Worm (Caenorhabditis elegans) whole organism, late embryonic: ENCODE measurements around the gene glrx-22.

Source experiments
- C08G9.2 ChIP-seq: sonication (generic microtip); optimal IDR thresholded peaks from 2 replicates; lab custom pipeline; 2016; ENCODE audit warnings: mild to moderate bottlenecking, missing genetic modification characterization, moderate library complexity, missing compliant biosample characterization
- T23F11.4 ChIP-seq: fragments of 200-800 bp; sonication (Bioruptor generic); optimal IDR thresholded peaks from 2 replicates; lab custom pipeline; 2018; ENCODE audit warnings: mild to moderate bottlenecking, missing genetic modification characterization, missing compliant biosample characterization
- ama-1 ChIP-seq: fragments of 150-350 bp; optimal IDR thresholded peaks from 2 replicates; lab custom pipeline; 2014
- ceh-19 ChIP-seq: fragments of 200-800 bp; sonication (Bioruptor generic); optimal IDR thresholded peaks from 2 replicates; lab custom pipeline; 2018; ENCODE audit warnings: mild to moderate bottlenecking, missing genetic modification characterization, missing compliant biosample characterization
- ceh-30 ChIP-seq: fragments of 150-350 bp; optimal IDR thresholded peaks from 2 replicates; lab custom pipeline; 2014; ENCODE audit warnings: missing biosample characterization, missing genetic modification characterization
- elt-4 ChIP-seq: sonication (generic microtip); optimal IDR thresholded peaks from 2 replicates; lab custom pipeline; 2016; ENCODE audit warnings: missing genetic modification characterization, missing compliant biosample characterization
- eyg-1 ChIP-seq: sonication (generic microtip); optimal IDR thresholded peaks from 2 replicates; lab custom pipeline; 2016; ENCODE audit warnings: missing genotype, missing genetic modification characterization, missing compliant biosample characterization
- lin-11 ChIP-seq: fragments of 200-800 bp; sonication (Bioruptor generic); optimal IDR thresholded peaks from 2 replicates; lab custom pipeline; 2018; ENCODE audit warnings: mild to moderate bottlenecking, missing genetic modification characterization, missing compliant biosample characterization
- nfya-1 ChIP-seq: sonication (generic microtip); optimal IDR thresholded peaks from 2 replicates; lab custom pipeline; 2017; ENCODE audit warnings: missing genetic modification characterization, mild to moderate bottlenecking, missing compliant biosample characterization, antibody characterized with exemption, moderate library complexity
- pha-4 ChIP-seq: fragments of 150-350 bp; optimal IDR thresholded peaks from 2 replicates; lab custom pipeline; 2018; ENCODE audit warnings: missing biosample characterization, missing genetic modification reagents, missing genetic modification characterization
- pros-1 ChIP-seq: fragments of 150-350 bp; optimal IDR thresholded peaks from 2 replicates; lab custom pipeline; 2014; ENCODE audit warnings: missing biosample characterization, missing genetic modification reagents, missing genetic modification characterization
- tbx-2 ChIP-seq: sonication (generic microtip); optimal IDR thresholded peaks from 2 replicates; lab custom pipeline; 2016; ENCODE audit warnings: missing genetic modification characterization, missing compliant biosample characterization
- unc-3 ChIP-seq, 2 experiments: fragments of 200-800 bp in 1 of 2; sonication (Bioruptor generic) in 1 of 2; sonication (generic microtip) in 1 of 2; conservative IDR thresholded peaks in 1 of 2; optimal IDR thresholded peaks in 1 of 2; 2 replicates each; pipeline versions ENCODE4 v1.3.6 to Lab custom; 2016 to 2022; ENCODE audit warnings: missing compliant biosample characterization in 2 of 2, missing genetic modification characterization in 2 of 2, missing genetic modification reagents in 1 of 2
- unc-42 ChIP-seq: sonication (generic microtip); optimal IDR thresholded peaks from 2 replicates; lab custom pipeline; 2016; ENCODE audit warnings: missing genotype, missing genetic modification characterization, missing compliant biosample characterization

DNA sequence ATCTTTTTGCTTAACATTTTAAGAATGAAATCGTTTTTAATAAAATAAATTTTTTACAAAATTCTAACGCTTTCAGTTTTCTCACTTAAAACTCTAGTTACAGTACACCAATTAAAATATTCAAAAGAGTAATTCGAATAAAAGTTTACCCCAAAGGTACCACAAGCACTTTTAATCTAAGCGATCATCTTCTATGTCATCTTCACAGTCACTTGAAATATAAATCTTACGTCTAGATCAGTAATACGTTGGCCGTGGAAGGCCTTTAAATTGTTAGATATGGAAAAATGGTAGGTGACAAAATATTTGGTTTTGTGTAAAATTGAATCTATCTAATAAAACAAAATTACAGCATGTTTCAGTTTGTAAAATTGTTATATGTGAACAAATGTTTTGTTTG, 46.3 kb upstream of the glrx-22 start:
- TF ChIP-seq ama-1 (lab: Kevin White, UChicago) (no peak), T23F11.4 (no peak), nfya-1 (tag; lab: Kevin White, UChicago) (no peak), tbx-2 (tag; lab: Kevin White, UChicago) (no peak), unc-42 (tag; lab: Kevin White, UChicago) (no peak), ceh-30 (tag; lab: Kevin White, UChicago) (no peak), unc-3 (GFP tag; conservative IDR thresholded peaks at IDR 0.05; lab: Robert Waterston, UW) (no peak), unc-3 (tag; optimal IDR thresholded peaks at IDR 0.05; lab: Kevin White, UChicago) (no peak), C08G9.2 (no peak), elt-4 (no peak), lin-11 (tag; lab: Kevin White, UChicago) (no peak), pros-1 (tag; lab: Kevin White, UChicago) (no peak), ceh-19 (GFP tag; lab: Kevin White, UChicago) (no peak), pha-4 (tag; lab: Kevin White, UChicago) (no peak), eyg-1 (no peak)
